Fruit fly (Drosophila melanogaster): ENCODE data around the gene CG32448.

- TF ChIP-seq EcR (GFP tag; optimal IDR thresholded peaks at IDR 0.05) (no peak), CG8478 (optimal IDR thresholded peaks at IDR 0.05) (no peak), pan (optimal IDR thresholded peaks at IDR 0.05) (no peak)
Observed at dm6 chr3L:21808003-21808530, 20.2 kb downstream of the CG32448 start.

Measured in whole organism.